Worm (Caenorhabditis elegans) whole organism, L1 larva: ENCODE results near the gene T07A5.1.

Experiments used
- aha-1 ChIP-seq: fragments of 150-350 bp; optimal IDR thresholded peaks from 2 replicates; lab custom pipeline; 2014; ENCODE audit warnings: missing biosample characterization, missing genetic modification characterization
- ama-1 ChIP-seq: fragments of 150-350 bp; optimal IDR thresholded peaks from 2 replicates; lab custom pipeline; 2014
- lin-39 ChIP-seq: fragments of 150-350 bp; optimal IDR thresholded peaks from 2 replicates; lab custom pipeline; 2014; ENCODE audit warnings: missing biosample characterization, missing genetic modification reagents, missing genetic modification characterization

DNA sequence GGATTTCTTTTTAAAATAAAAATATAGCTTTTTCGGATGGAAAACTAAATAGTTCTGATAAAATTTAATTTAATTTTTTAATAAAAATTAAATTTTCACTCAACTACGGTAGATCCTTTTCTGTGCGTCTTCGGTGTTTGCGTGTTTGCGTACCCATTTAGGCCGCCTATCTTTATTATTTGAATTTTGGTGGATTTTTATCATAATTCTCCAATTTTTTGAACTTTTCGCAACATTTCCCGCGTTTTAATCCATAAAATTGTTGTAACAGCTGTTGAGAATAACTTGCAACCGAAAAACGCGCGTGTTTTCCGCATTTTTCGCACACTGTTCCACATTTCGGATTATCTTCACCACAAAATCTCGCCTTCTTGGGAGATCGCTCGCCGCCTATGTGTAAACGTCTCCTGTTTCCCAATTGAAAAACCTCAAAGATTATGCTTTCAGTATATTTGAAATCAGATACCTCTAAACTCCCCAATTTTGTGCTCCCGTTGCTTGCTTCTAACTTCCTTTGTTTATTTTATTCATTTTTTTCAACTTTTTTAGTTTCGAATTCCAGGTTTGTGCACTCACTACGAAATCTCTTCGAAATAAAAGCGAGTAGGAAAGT lies 45.7 kb upstream of the T07A5.1 start, which contains the start of gene T07C4.3:
- TF ChIP-seq aha-1 (tag; lab: Kevin White, UChicago) (no peak), lin-39 (tag; lab: Kevin White, UChicago) (no peak), ama-1 (no peak)
